Worm (Caenorhabditis elegans): ENCODE measurements around the gene tbc-6.

tbc-6 gene

ce11 chrII:6847917-6848379, at the start of gene tbc-6:
TSS of gene tbc-6 (plus strand) at chrII:6848124.
- TF ChIP-seq ama-1 (optimal IDR thresholded peaks at IDR 0.05) = peak; percentile 78
- no peak for TF ChIP-seq ceh-31 (tag; optimal IDR thresholded peaks at IDR 0.05)
- TF ChIP-seq ceh-18 (tag; optimal IDR thresholded peaks at IDR 0.05) = no peak
- peak; percentile 40 for TF ChIP-seq unc-42 (tag; optimal IDR thresholded peaks at IDR 0.05)
- TF ChIP-seq unc-55 (GFP tag; optimal IDR thresholded peaks at IDR 0.05) = peak; percentile 8
- peak; percentile 2 for TF ChIP-seq nfya-1 (tag; optimal IDR thresholded peaks at IDR 0.05)
- TF ChIP-seq odd-2 (tag; optimal IDR thresholded peaks at IDR 0.05) = peak; percentile 5
- no peak for TF ChIP-seq eyg-1 (tag; optimal IDR thresholded peaks at IDR 0.05)

DNA sequence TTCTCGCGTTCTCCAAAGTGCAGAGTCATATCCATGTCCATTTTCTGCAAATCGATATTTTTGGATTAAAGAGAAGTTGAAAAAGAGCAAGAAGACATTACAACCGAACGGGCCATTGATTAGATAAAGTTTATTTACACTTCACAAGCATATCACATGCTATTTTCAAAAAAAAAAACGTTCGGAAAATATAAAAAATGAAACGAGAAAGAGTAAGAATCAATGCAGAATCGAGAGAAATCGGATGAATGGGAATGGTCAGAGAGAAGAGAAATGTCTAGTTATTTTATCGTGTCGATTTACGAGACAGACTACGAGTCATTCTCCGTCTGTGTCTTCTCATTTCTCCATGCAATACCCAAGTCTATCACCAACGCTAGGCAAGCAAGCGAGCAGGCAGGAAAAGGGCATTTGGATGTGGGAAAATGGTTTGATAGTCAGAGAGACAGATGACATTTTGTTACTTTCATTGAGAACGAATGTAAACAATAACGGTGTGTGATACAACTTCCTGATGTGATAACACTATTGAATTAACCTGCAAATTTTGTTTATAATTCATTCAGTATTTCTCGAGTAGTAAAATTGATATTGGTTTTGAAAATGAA, 47.7 kb upstream of the tbc-6 start, which contains the start of gene F31E8.4:
TSS of gene F31E8.4 (minus strand) at position 51 of the 608 bp plus-strand sequence.
- TF ChIP-seq ceh-14 (tag; optimal IDR thresholded peaks at IDR 0.05) (no peak), ceh-22 (tag; optimal IDR thresholded peaks at IDR 0.05) (no peak), hlh-6 (tag; optimal IDR thresholded peaks at IDR 0.05) (no peak), ref-2 (tag; optimal IDR thresholded peaks at IDR 0.05) (peak; percentile 13), elt-2 (tag; optimal IDR thresholded peaks at IDR 0.05) (peak; percentile 52), ceh-19 (GFP tag; optimal IDR thresholded peaks at IDR 0.05) (no peak), madf-2 (tag; optimal IDR thresholded peaks at IDR 0.05) (no peak), mec-3 (tag; optimal IDR thresholded peaks at IDR 0.05; ENCODE audit: borderline replicate concordance) (no peak), ceh-24 (tag; optimal IDR thresholded peaks at IDR 0.05) (no peak)

ce11 chrII:6801262-6801661, 46.7 kb upstream of the tbc-6 start:
- no peak for TF ChIP-seq Y22D7AL.16 (tag; optimal IDR thresholded peaks at IDR 0.05)
- no peak for TF ChIP-seq pha-2 (tag; optimal IDR thresholded peaks at IDR 0.05)
- no peak for TF ChIP-seq ceh-9 (tag; optimal IDR thresholded peaks at IDR 0.05)
- no peak for TF ChIP-seq zip-5 (tag; optimal IDR thresholded peaks at IDR 0.05)
- TF ChIP-seq eyg-1 (tag; optimal IDR thresholded peaks at IDR 0.05) = no peak
- TF ChIP-seq fax-1 (tag; optimal IDR thresholded peaks at IDR 0.05) = no peak
- TF ChIP-seq ama-1 (optimal IDR thresholded peaks at IDR 0.05) = no peak
- no peak for TF ChIP-seq sox-4 (tag; optimal IDR thresholded peaks at IDR 0.05)
- TF ChIP-seq K02D7.2 (tag; optimal IDR thresholded peaks at IDR 0.05) = no peak
- no peak for TF ChIP-seq hlh-13 (GFP tag; optimal IDR thresholded peaks at IDR 0.05)
- TF ChIP-seq nhr-11 (tag; optimal IDR thresholded peaks at IDR 0.05) = no peak
- TF ChIP-seq npax-4 (tag; optimal IDR thresholded peaks at IDR 0.05) = no peak
- no peak for TF ChIP-seq ceh-45 (GFP tag; IDR thresholded peaks at IDR 0.05)

DNA sequence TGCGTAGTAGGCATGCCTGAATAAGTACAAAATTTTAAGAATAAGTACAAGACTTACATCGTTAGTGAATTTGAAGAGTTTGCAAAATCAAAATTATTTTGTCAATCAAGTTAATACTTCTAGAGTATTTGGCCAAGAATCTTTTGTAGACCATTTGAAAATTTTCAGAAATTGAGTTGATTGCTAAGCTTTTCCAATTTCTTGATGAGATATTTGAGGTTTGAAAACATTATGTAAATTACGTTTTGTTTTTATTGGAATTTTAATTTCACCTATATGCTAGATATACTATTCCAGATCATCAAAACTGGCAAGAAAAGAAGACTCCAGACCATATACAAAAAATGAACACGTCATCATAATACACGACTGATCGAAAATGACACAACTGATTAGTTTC, 44.9 kb upstream of the tbc-6 start, which contains the start of gene tab-1:
TSS of gene tab-1 (plus strand) at position 301 of the 400 bp plus-strand sequence.
- TF ChIP-seq ref-2 (tag; optimal IDR thresholded peaks at IDR 0.05) (no peak), tbx-2 (tag; optimal IDR thresholded peaks at IDR 0.05) (no peak), tbx-7 (tag; optimal IDR thresholded peaks at IDR 0.05) (no peak), mec-3 (tag; optimal IDR thresholded peaks at IDR 0.05; ENCODE audit: borderline replicate concordance) (no peak), C08G9.2 (tag; optimal IDR thresholded peaks at IDR 0.05) (no peak), sox-2 (GFP tag; IDR thresholded peaks at IDR 0.05) (no peak), lim-6 (tag; optimal IDR thresholded peaks at IDR 0.05) (no peak), ceh-2 (tag; optimal IDR thresholded peaks at IDR 0.05) (no peak), ceh-48 (tag; optimal IDR thresholded peaks at IDR 0.05) (no peak), nhr-11 (tag; optimal IDR thresholded peaks at IDR 0.05) (no peak)

DNA sequence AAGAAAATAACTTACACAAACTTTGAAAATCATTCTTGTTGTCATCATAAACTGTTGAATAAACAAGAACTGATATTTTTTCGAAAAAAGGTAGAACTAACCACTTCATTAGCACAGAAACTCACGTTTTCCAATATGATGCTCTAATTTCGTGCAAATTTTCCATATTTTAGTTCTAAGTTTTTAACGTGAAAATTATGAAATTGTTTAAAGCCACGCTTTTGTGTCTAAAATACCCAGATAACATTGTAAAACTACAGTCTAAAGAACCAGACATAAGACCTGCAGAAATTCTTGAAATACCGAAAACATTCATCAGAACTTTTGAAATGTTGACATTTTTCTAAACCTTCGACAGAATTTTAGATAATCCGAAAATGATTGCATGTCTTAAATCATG, 40.8 kb upstream of the tbc-6 start, which contains the start of gene F31E8.5:
TSS of gene F31E8.5 (minus strand) at position 101 of the 400 bp plus-strand sequence.
- TF ChIP-seq K09A11.1 (tag; optimal IDR thresholded peaks at IDR 0.05; ENCODE audit: insufficient read depth) (no peak), ahr-1 (tag; optimal IDR thresholded peaks at IDR 0.05) (no peak), K02D7.2 (tag; optimal IDR thresholded peaks at IDR 0.05) (no peak), unc-86 (tag; optimal IDR thresholded peaks at IDR 0.05) (no peak), hlh-15 (tag; optimal IDR thresholded peaks at IDR 0.05) (no peak), nfya-1 (tag; optimal IDR thresholded peaks at IDR 0.05) (no peak), pha-4 (tag; optimal IDR thresholded peaks at IDR 0.05) (no peak), sdc-2 (tag; optimal IDR thresholded peaks at IDR 0.05) (no peak), elt-4 (tag; optimal IDR thresholded peaks at IDR 0.05) (no peak), pqm-1 (tag; optimal IDR thresholded peaks at IDR 0.05) (no peak), unc-42 (tag; optimal IDR thresholded peaks at IDR 0.05) (no peak), lim-6 (tag; optimal IDR thresholded peaks at IDR 0.05) (no peak), sox-4 (tag; optimal IDR thresholded peaks at IDR 0.05) (no peak), ceh-45 (GFP tag; IDR thresholded peaks at IDR 0.05) (no peak), mec-3 (tag; optimal IDR thresholded peaks at IDR 0.05; ENCODE audit: borderline replicate concordance) (no peak), ceh-31 (tag; optimal IDR thresholded peaks at IDR 0.05) (no peak), ttx-3 (tag; optimal IDR thresholded peaks at IDR 0.05) (no peak), T23F11.4 (GFP tag; optimal IDR thresholded peaks at IDR 0.05) (no peak)

Data from whole organism, late embryonic.